Worm (Caenorhabditis elegans) whole organism, L2 larva: Measurements from ENCODE around the gene cyp-34A7.

Source experiments
- F13H6.1 ChIP-seq: sonication (generic microtip); optimal IDR thresholded peaks from 2 replicates; lab custom pipeline; 2016; ENCODE audit warnings: missing genetic modification characterization, missing compliant biosample characterization
- ZK546.5 ChIP-seq: sonication (generic microtip); optimal IDR thresholded peaks from 2 replicates; lab custom pipeline; 2017; ENCODE audit warnings: missing biosample characterization, missing genetic modification characterization
- ama-1 ChIP-seq: fragments of 150-350 bp; optimal IDR thresholded peaks from 2 replicates; lab custom pipeline; 2018; ENCODE audit warnings: inconsistent platforms
- fos-1 ChIP-seq: fragments of 150-350 bp; optimal IDR thresholded peaks from 2 replicates; lab custom pipeline; 2014; ENCODE audit warnings: missing biosample characterization, missing genetic modification characterization
- lin-13 ChIP-seq: fragments of 150-350 bp; optimal IDR thresholded peaks from 2 replicates; lab custom pipeline; 2014; ENCODE audit warnings: missing biosample characterization, missing genetic modification reagents, missing genetic modification characterization
- lin-39 ChIP-seq: fragments of 150-350 bp; optimal IDR thresholded peaks from 2 replicates; lab custom pipeline; 2014; ENCODE audit warnings: missing biosample characterization, missing genetic modification reagents, missing genetic modification characterization
- mdl-1 ChIP-seq, 2 experiments: fragments of 150-350 bp in 1 of 2; sonication (generic microtip) in 1 of 2; optimal IDR thresholded peaks; 2 replicates each; lab custom pipeline; 2017; ENCODE audit warnings: missing biosample characterization in 2 of 2, missing genetic modification characterization in 2 of 2
- nhr-10 ChIP-seq: sonication (generic microtip); optimal IDR thresholded peaks from 2 replicates; lab custom pipeline; 2017; ENCODE audit warnings: missing biosample characterization, missing genetic modification characterization
- nhr-11 ChIP-seq: fragments of 150-350 bp; optimal IDR thresholded peaks from 2 replicates; lab custom pipeline; 2014; ENCODE audit warnings: missing biosample characterization, missing genetic modification characterization
- nhr-12 ChIP-seq: fragments of 150-350 bp; optimal IDR thresholded peaks from 2 replicates; lab custom pipeline; 2014; ENCODE audit warnings: missing biosample characterization, missing genetic modification characterization
- sma-9 ChIP-seq, 2 experiments: fragments of 150-350 bp in 1 of 2; sonication (generic microtip) in 1 of 2; optimal IDR thresholded peaks; 2 replicates each; lab custom pipeline; 2014 to 2016; ENCODE audit warnings: missing genetic modification characterization in 2 of 2, mild to moderate bottlenecking in 1 of 2, missing biosample characterization in 1 of 2, missing compliant biosample characterization in 1 of 2, missing genetic modification reagents in 1 of 2, moderate library complexity in 1 of 2
- snpc-4 ChIP-seq: fragments of 150-350 bp; optimal IDR thresholded peaks from 2 replicates; lab custom pipeline; 2014; ENCODE audit warnings: missing biosample characterization, missing genetic modification characterization
- ztf-11 ChIP-seq: sonication (generic microtip); optimal IDR thresholded peaks from 2 replicates; lab custom pipeline; 2017; ENCODE audit warnings: missing biosample characterization, missing genetic modification characterization
- ztf-4 ChIP-seq: fragments of 150-350 bp; optimal IDR thresholded peaks from 2 replicates; lab custom pipeline; 2014; ENCODE audit warnings: missing biosample characterization, missing genetic modification characterization

DNA sequence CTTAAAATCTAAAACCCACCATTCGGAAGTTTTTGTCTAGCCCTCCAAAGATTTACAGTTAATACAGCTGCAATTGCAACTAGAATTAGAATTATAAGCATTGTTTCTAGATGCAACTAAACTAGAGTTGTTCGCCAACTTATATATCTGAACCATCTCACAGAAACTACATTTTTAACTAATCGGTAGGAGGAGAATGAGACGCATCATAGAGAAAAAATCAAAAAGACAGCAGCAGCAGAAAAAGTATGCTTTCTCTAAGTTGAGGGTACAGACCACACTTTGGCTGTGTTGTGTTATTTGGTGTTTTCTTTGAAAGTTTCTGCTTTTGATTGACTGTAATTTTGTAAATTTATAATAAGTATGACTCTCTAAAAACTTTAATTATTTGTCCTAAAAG lies at the start of gene cyp-34A7:
- TF ChIP-seq nhr-12 (no peak), lin-13 (GFP tag; lab: Kevin White, UChicago) (no peak), ztf-4 (tag; lab: Kevin White, UChicago) (no peak), mdl-1 (tag; optimal IDR thresholded peaks at IDR 0.05; lab: Kevin White, UChicago) (no peak), sma-9 (GFP tag; optimal IDR thresholded peaks at IDR 0.05; lab: Kevin White, UChicago) (no peak), sma-9 (tag; optimal IDR thresholded peaks at IDR 0.05; lab: Kevin White, UChicago) (no peak), ztf-11 (tag; lab: Kevin White, UChicago) (no peak), ama-1 (lab: Kevin White, UChicago) (no peak), F13H6.1 (tag; lab: Kevin White, UChicago) (no peak), fos-1 (tag; lab: Kevin White, UChicago) (no peak), snpc-4 (tag; lab: Kevin White, UChicago) (no peak), nhr-10 (tag; lab: Kevin White, UChicago) (no peak), lin-39 (no peak), ZK546.5 (tag; lab: Kevin White, UChicago) (no peak), nhr-11 (tag; lab: Kevin White, UChicago) (no peak)
